Fruit fly (Drosophila melanogaster) ovary, adult (tissue): ENCODE results near the gene Rcd-1.

ENCODE experiments used
- CG17801 ChIP-seq: fragments of 200-800 bp; optimal IDR thresholded peaks from 2 replicates; lab custom pipeline; 2019; ENCODE audit warnings: missing biosample characterization, mild to moderate bottlenecking, missing genetic modification characterization, moderate library complexity; ENCODE audit not compliant: partially characterized antibody

Gene Rcd-1

dm6 chrX:19638328-19638940, at the start of gene Rcd-1:
Gene Rcd-1, plus strand, starts transcription at chrX:19638767.
- no peak for TF ChIP-seq CG17801 (GFP tag; lab: Kevin White, UChicago)

dm6 chrX:19590070-19590469, 48.5 kb upstream of the Rcd-1 start, which contains the start of gene CG14219:
Gene CG14219, minus strand, starts transcription at chrX:19590170.
- no peak for TF ChIP-seq CG17801 (GFP tag; lab: Kevin White, UChicago)

DNA sequence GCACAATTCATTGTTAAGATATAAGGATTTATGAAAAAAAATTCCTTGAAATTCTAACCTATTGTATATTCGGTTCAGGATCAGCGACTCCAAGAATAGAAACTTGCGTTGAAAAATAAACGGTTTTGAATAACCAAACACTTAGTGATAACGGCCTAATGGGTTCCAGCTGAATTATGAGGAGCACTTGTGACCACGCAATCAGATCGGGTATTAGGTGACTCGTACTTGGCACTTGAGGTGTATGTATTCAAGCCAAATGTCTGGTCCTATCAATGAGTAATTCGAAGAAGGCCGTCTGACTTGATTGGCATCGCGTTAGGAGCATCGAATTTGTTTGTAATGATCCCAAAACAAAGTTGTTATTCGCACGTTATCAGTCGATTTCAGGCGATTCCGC, 48.0 kb upstream of the Rcd-1 start:
- no peak for TF ChIP-seq CG17801 (GFP tag; lab: Kevin White, UChicago)

DNA sequence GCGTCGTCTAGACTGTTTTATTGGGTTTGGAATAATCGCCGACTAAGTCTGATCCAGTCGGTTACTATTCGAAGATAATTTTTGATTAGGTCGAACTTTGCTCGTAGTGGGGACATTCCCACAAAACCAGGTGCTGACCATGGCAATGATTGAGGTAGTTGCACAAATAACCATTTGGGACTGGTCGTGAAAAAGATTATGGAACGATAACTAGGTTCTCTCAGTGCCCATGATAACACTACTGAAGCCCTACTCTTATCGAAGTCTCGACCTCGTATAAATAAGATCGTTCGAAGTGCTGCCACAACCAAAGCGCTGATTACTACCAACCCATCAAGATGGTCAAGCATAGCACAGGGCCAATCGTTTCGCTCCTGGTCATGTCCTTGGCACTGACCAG, 46.3 kb upstream of the Rcd-1 start, which contains the start of gene CG14205:
TSS of gene CG14205 (plus strand) at position 301 of the 400 bp plus-strand sequence.
- TF ChIP-seq CG17801 (GFP tag; lab: Kevin White, UChicago): no peak

- TF ChIP-seq CG17801 (GFP tag; lab: Kevin White, UChicago): no peak
Observed at dm6 chrX:19595862-19596261, 42.7 kb upstream of the Rcd-1 start.

dm6 chrX:19597684-19598363, 40.7 kb upstream of the Rcd-1 start, which contains the start of gene RpS10b:
Gene RpS10b, plus strand, starts transcription at chrX:19598031.
- TF ChIP-seq CG17801 (GFP tag; lab: Kevin White, UChicago): peak; percentile 91

DNA sequence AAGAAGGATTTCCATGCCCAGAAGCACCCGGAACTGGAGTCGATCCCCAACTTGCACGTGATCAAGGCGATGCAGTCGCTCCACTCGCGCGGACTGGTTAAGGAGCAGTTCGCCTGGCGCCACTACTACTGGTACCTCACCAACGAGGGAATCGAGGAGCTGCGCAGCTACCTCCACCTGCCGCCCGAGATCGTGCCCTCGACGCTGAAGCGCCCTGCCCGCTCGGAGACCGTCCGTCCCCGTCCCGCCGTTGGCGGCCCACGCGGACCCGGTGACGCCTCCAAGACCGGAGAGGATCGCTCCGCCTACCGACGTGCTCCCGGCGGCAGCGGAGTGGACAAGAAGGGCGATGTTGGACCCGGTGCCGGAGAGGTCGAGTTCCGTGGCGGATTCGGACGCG, 40.1 kb upstream of the Rcd-1 start:
- no peak for TF ChIP-seq CG17801 (GFP tag; lab: Kevin White, UChicago)

dm6 chrX:19601644-19602043, 36.9 kb upstream of the Rcd-1 start, which contains the start of gene CG14220:
Gene CG14220, minus strand, starts transcription at chrX:19601851.
- peak; percentile 69 for TF ChIP-seq CG17801 (GFP tag; lab: Kevin White, UChicago)

DNA sequence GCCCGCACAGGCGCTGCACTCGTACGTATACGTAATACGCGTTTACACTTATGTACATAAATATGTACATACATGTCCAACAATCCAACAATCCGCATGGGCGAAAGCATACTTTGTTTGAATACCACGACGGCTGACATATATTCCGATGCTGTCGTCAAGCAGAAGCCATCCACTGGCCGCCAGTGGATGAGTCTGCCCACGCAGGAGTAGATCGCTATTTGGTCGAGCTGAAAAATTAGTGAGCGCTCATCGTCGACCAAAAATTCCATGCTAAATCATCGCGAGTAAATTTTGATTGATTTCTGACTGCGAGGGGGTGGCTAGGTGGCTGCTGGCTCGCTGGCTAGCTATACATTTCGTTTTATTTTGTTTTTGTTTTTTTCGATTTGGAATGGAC, 36.1 kb upstream of the Rcd-1 start:
- no peak for TF ChIP-seq CG17801 (GFP tag; lab: Kevin White, UChicago)

- no peak for TF ChIP-seq CG17801 (GFP tag; lab: Kevin White, UChicago)
Observed at dm6 chrX:19603953-19604352, 34.6 kb upstream of the Rcd-1 start.

- no peak for TF ChIP-seq CG17801 (GFP tag; lab: Kevin White, UChicago)
Observed at dm6 chrX:19604997-19605396, 33.6 kb upstream of the Rcd-1 start, which contains the start of gene CG14207. Gene CG14207, plus strand, starts transcription at chrX:19605199.

dm6 chrX:19605915-19606314, 32.7 kb upstream of the Rcd-1 start:
- no peak for TF ChIP-seq CG17801 (GFP tag; lab: Kevin White, UChicago)

- no peak for TF ChIP-seq CG17801 (GFP tag; lab: Kevin White, UChicago)
Observed at dm6 chrX:19606558-19606957, 32.0 kb upstream of the Rcd-1 start.

dm6 chrX:19606971-19607370, 31.6 kb upstream of the Rcd-1 start:
- no peak for TF ChIP-seq CG17801 (GFP tag; lab: Kevin White, UChicago)

dm6 chrX:19608042-19608609, 30.4 kb upstream of the Rcd-1 start:
- no peak for TF ChIP-seq CG17801 (GFP tag; lab: Kevin White, UChicago)
